Fruit fly (Drosophila melanogaster) whole organism, wandering third instar larva: ENCODE measurements around the gene Apt1.

Experiments used
- CG32264 ChIP-seq: fragments of 200-800 bp; sonication (Bioruptor generic); optimal IDR thresholded peaks from 2 replicates; lab custom pipeline; 2016; ENCODE audit warnings: missing biosample characterization, missing genetic modification characterization
- CG9705 ChIP-seq: fragments of 200-800 bp; sonication (Bioruptor generic); optimal IDR thresholded peaks from 2 replicates; lab custom pipeline; 2018; ENCODE audit warnings: missing biosample characterization, mild to moderate bottlenecking, missing genetic modification characterization
- CrebA ChIP-seq: fragments of 200-800 bp; sonication (Bioruptor generic); optimal IDR thresholded peaks from 2 replicates; lab custom pipeline; 2016; ENCODE audit warnings: missing biosample characterization, mild to moderate bottlenecking, missing genetic modification characterization, borderline replicate concordance
- Mio ChIP-seq: sonication (Bioruptor generic); optimal IDR thresholded peaks from 2 replicates; lab custom pipeline; 2016; ENCODE audit warnings: missing biosample characterization, missing genetic modification characterization
- Myc ChIP-seq: fragments of >200 bp; optimal IDR thresholded peaks from 2 replicates; lab custom pipeline; 2017
- Rel ChIP-seq, 2 experiments: fragments of 200-800 bp; sonication (Bioruptor generic) in 1 of 2; optimal IDR thresholded peaks; 2 replicates in 1 of 2; 3 replicates in 1 of 2; lab custom pipeline; 2016 to 2019; ENCODE audit warnings: mild to moderate bottlenecking in 2 of 2, missing biosample characterization in 2 of 2, missing genetic modification characterization in 2 of 2, moderate library complexity in 1 of 2
- ey ChIP-seq: fragments of 200-800 bp; sonication (Bioruptor generic); optimal IDR thresholded peaks from 2 replicates; lab custom pipeline; 2016; ENCODE audit warnings: missing biosample characterization, missing genetic modification characterization
- foxo ChIP-seq, 2 experiments: fragments of 200-800 bp; sonication (Bioruptor generic); optimal IDR thresholded peaks; 2 replicates in 1 of 2; 3 replicates in 1 of 2; lab custom pipeline; 2016 to 2017; ENCODE audit warnings: missing biosample characterization in 2 of 2, missing genetic modification characterization in 2 of 2
- h ChIP-seq: fragments of 200-800 bp; sonication (Bioruptor generic); optimal IDR thresholded peaks from 3 replicates; lab custom pipeline; 2016; ENCODE audit warnings: missing biosample characterization, mild to moderate bottlenecking, missing genetic modification characterization
- psq ChIP-seq: fragments of 200-800 bp; sonication (Bioruptor generic); optimal IDR thresholded peaks from 3 replicates; lab custom pipeline; 2017; ENCODE audit warnings: missing biosample characterization, mild to moderate bottlenecking, missing genetic modification characterization, moderate library complexity
- tai ChIP-seq: sonication (Bioruptor generic); optimal IDR thresholded peaks from 2 replicates; lab custom pipeline; 2016; ENCODE audit warnings: missing biosample characterization, missing genetic modification characterization
- usp ChIP-seq: fragments of >200 bp; optimal IDR thresholded peaks from 2 replicates; lab custom pipeline; 2017; ENCODE audit warnings: missing biosample characterization, missing genetic modification characterization
- woc ChIP-seq: sonication (Bioruptor generic); optimal IDR thresholded peaks from 2 replicates; lab custom pipeline; 2016; ENCODE audit warnings: missing biosample characterization, mild to moderate bottlenecking, missing genetic modification characterization

dm6 chr3L:11624281-11624680 lies 3.6 kb upstream of the Apt1 start, which contains the start of gene Akr1B:
- TF ChIP-seq Rel (GFP tag; optimal IDR thresholded peaks at IDR 0.05; lab: Kevin White, UChicago): no peak
- no peak for TF ChIP-seq Rel (tag; optimal IDR thresholded peaks at IDR 0.05; lab: Kevin White, UChicago)
- TF ChIP-seq usp (GFP tag; lab: Kevin White, UChicago): no peak
- no peak for TF ChIP-seq foxo (GFP tag; optimal IDR thresholded peaks at IDR 0.05; lab: Kevin White, UChicago)
- TF ChIP-seq CG9705 (GFP tag; lab: Kevin White, UChicago): no peak
- no peak for TF ChIP-seq ey
- TF ChIP-seq psq (GFP tag; lab: Kevin White, UChicago): no peak
- TF ChIP-seq CrebA: no peak
- no peak for TF ChIP-seq woc (GFP tag; lab: Kevin White, UChicago)
- TF ChIP-seq Myc (lab: Kevin White, UChicago): no peak
- no peak for TF ChIP-seq Mio (GFP tag; lab: Kevin White, UChicago)
- TF ChIP-seq h: no peak
- no peak for TF ChIP-seq tai (GFP tag; lab: Kevin White, UChicago)
- TF ChIP-seq CG32264 (GFP tag; lab: Kevin White, UChicago): no peak
